1 fruit fly cellular context compared by ENCODE assay signal in the genomic region with DNA sequence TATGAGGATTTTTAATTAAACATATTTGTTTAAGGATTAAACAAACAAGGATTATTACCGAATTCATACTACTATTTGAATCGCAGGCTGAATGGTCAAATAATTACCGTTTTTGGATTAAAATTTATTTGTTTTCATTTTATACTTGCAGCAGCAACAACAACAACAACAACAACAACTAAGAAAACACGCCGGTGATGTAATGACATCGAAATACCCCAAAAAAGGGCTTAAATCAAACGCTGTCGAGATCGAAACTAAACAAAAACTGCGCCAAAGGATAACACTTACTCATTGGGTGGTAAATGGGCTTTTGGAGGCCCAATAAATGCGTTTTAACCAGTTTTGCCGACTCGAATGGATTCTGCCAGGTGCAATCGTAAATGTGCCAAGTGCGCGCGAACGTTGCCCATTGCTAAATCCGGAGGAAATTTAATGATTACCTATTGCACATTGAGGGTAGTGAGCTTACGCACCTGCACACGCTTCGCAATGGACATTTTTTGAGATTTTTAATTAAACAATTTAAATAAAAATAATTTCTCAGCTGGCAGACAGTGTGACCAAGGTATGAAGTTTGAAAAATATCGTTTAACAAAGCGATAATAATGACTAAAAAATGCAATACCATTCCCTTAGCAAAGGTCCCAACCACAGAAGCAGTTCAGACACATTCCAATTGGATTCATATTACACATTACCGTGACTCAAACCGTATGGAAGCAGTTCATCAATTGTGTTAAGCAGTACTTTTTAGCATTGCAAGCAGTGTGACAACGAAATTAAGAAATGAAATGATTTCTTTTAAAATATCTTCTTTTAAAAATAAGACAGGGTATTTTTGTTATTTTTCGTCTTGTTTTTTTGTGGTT.
TF ChIP-seq lines count a peak whose summit lies in the region.

Gene CG10602 (minus strand): TSS at position 588 of the 872 bp plus-strand sequence.
Gene mRpL13 (minus strand): TSS at position 588 of the 872 bp plus-strand sequence.

TF ChIP-seq in whole organism, embryonic, 481 proteins besides CTCF, POLR2A, EP300 and RAD21 (continued from another document):
- TF ChIP-seq grau (tag; optimal IDR thresholded peaks at IDR 0.05; lab: Kevin White, UChicago) (peak; percentile 15), sens-2 (GFP tag; IDR thresholded peaks at IDR 0.05; lab: Robert Waterston, UW) (no peak), Pdp1 (GFP tag; optimal IDR thresholded peaks at IDR 0.05; lab: Kevin White, UChicago) (peak in 1 of 2 experiments; percentile 95), crp (GFP tag; optimal IDR thresholded peaks at IDR 0.05; lab: Kevin White, UChicago) (peak in 1 of 2 experiments; percentile 86), Scr (GFP tag; IDR thresholded peaks at IDR 0.05; lab: Robert Waterston, UW; ENCODE audit: partially characterized antibody) (0 out of 2 replicates have a peak, but pooled peaks have one; percentile 24), gsb-n (tag; optimal IDR thresholded peaks at IDR 0.05; lab: Kevin White, UChicago) (peak; percentile 19), z (GFP tag; IDR thresholded peaks at IDR 0.05; lab: Robert Waterston, UW) (peak; percentile 15; the same call in 1 of the 3 replicates), CG17361 (GFP tag; IDR thresholded peaks at IDR 0.05; lab: Robert Waterston, UW) (peak; percentile 52; the same call in 2 of the 3 replicates), Rfx (GFP tag; IDR thresholded peaks at IDR 0.05; lab: Robert Waterston, UW) (peak; percentile 37; the same call in 1 of the 2 replicates), CG3847 (GFP tag; IDR thresholded peaks at IDR 0.05; lab: Robert Waterston, UW) (peak; percentile 46), ATbp (GFP tag; optimal IDR thresholded peaks at IDR 0.05; lab: Kevin White, UChicago) (no peak), CG3163 (GFP tag; optimal IDR thresholded peaks at IDR 0.05; lab: Kevin White, UChicago) (peak; percentile 49), CG34224 (GFP tag; IDR thresholded peaks at IDR 0.05; lab: Robert Waterston, UW; ENCODE audit: partially characterized antibody) (0 out of 3 replicates have a peak, but pooled peaks have one; percentile 23), Mad (GFP tag; optimal IDR thresholded peaks at IDR 0.05; lab: Kevin White, UChicago) (peak; percentile 51), CG11560 (tag; IDR thresholded peaks at IDR 0.05; lab: Robert Waterston, UW) (peak; percentile 49; the same call in 2 of the 3 replicates), CG17829 (tag; optimal IDR thresholded peaks at IDR 0.05; lab: Kevin White, UChicago) (peak; percentile 72), NC2β (GFP tag; optimal IDR thresholded peaks at IDR 0.05; lab: Kevin White, UChicago) (peak; percentile 38), jigr1 (GFP tag; IDR thresholded peaks at IDR 0.05; lab: Robert Waterston, UW) (peak; percentile 59; the same call in 2 of the 3 replicates), Lhr (GFP tag; optimal IDR thresholded peaks at IDR 0.05; lab: Kevin White, UChicago) (peak; percentile 97), CG9876 (GFP tag; optimal IDR thresholded peaks at IDR 0.05; lab: Kevin White, UChicago) (peak; percentile 37), CoRest (tag; optimal IDR thresholded peaks at IDR 0.05; lab: Kevin White, UChicago) (peak; percentile 54), CG2202 (tag; optimal IDR thresholded peaks at IDR 0.05; lab: Kevin White, UChicago) (no peak), ash1 (GFP tag; optimal IDR thresholded peaks at IDR 0.05; lab: Kevin White, UChicago) (no peak), CG10543 (GFP tag; optimal IDR thresholded peaks at IDR 0.05; lab: Kevin White, UChicago) (no peak), vnd (GFP tag; IDR thresholded peaks at IDR 0.05; lab: Robert Waterston, UW; ENCODE audit: partially characterized antibody) (no peak), CG34422 (GFP tag; IDR thresholded peaks at IDR 0.05; lab: Robert Waterston, UW) (peak; percentile 61; the same call in 2 of the 3 replicates), Sry-β (GFP tag; optimal IDR thresholded peaks at IDR 0.05; lab: Kevin White, UChicago) (no peak), CG7786 (GFP tag; optimal IDR thresholded peaks at IDR 0.05; lab: Kevin White, UChicago) (peak; percentile 9), pnt (GFP tag; optimal IDR thresholded peaks at IDR 0.05; lab: Kevin White, UChicago) (peak; percentile 24), stwl (tag; optimal IDR thresholded peaks at IDR 0.05; lab: Kevin White, UChicago) (peak; percentile 86), mirr (GFP tag; optimal IDR thresholded peaks at IDR 0.05; lab: Kevin White, UChicago) (no peak), Fer2 (tag; optimal IDR thresholded peaks at IDR 0.05; lab: Kevin White, UChicago) (no peak), lola (GFP tag; optimal IDR thresholded peaks at IDR 0.05; lab: Kevin White, UChicago) (peak in 1 of 3 experiments; percentile 13), B-H2 (GFP tag; optimal IDR thresholded peaks at IDR 0.05; lab: Kevin White, UChicago) (peak; percentile 9), gsb (GFP tag; IDR thresholded peaks at IDR 0.05; lab: Robert Waterston, UW) (no peak), zen (tag; optimal IDR thresholded peaks at IDR 0.05; lab: Kevin White, UChicago) (peak; percentile 84), CG4617 (GFP tag; optimal IDR thresholded peaks at IDR 0.05; lab: Kevin White, UChicago; ENCODE audit: borderline replicate concordance) (peak; percentile 81), fu2 (GFP tag; optimal IDR thresholded peaks at IDR 0.05; lab: Kevin White, UChicago) (peak; percentile 30), CG12104 (GFP tag; optimal IDR thresholded peaks at IDR 0.05; lab: Kevin White, UChicago) (no peak), slbo (GFP tag; IDR thresholded peaks at IDR 0.05; lab: Robert Waterston, UW) (peak; percentile 47), pzg (GFP tag; optimal IDR thresholded peaks at IDR 0.05; lab: Kevin White, UChicago) (peak; percentile 97), Xrp1 (GFP tag; IDR thresholded peaks at IDR 0.05; lab: Robert Waterston, UW) (0 out of 2 replicates have a peak, but pooled peaks have one; percentile 4), gem (tag; optimal IDR thresholded peaks at IDR 0.05; lab: Kevin White, UChicago) (peak; percentile 19), Ets97D (GFP tag; optimal IDR thresholded peaks at IDR 0.05; lab: Kevin White, UChicago) (peak; percentile 87), inv (GFP tag; IDR thresholded peaks at IDR 0.05; lab: Robert Waterston, UW; ENCODE audit: partially characterized antibody) (no peak; the same call in 1 of the 2 replicates), trem (tag; optimal IDR thresholded peaks at IDR 0.05; lab: Kevin White, UChicago) (peak; percentile 79), CG3995 (GFP tag; optimal IDR thresholded peaks at IDR 0.05; lab: Kevin White, UChicago) (no peak), Dip3 (GFP tag; optimal IDR thresholded peaks at IDR 0.05; lab: Kevin White, UChicago) (peak; percentile 13), gfzf (GFP tag; optimal IDR thresholded peaks at IDR 0.05; lab: Kevin White, UChicago) (peak; percentile 99)
